Worm (Caenorhabditis elegans) whole organism, early embryonic: ENCODE measurements around the gene F31B9.7.

Source experiments
- B0310.2 ChIP-seq: sonication (generic microtip); optimal IDR thresholded peaks from 2 replicates; lab custom pipeline; 2016; ENCODE audit warnings: mild to moderate bottlenecking, missing genetic modification characterization, missing compliant biosample characterization
- ama-1 ChIP-seq: fragments of 150-350 bp; optimal IDR thresholded peaks from 2 replicates; lab custom pipeline; 2014
- ets-7 ChIP-seq: sonication (generic microtip); optimal IDR thresholded peaks from 2 replicates; lab custom pipeline; 2016; ENCODE audit warnings: missing genotype, missing genetic modification characterization, missing compliant biosample characterization
- flt-1 ChIP-seq: fragments of 200-800 bp; sonication (Bioruptor generic); IDR thresholded peaks from 2 replicates; pipeline ENCODE4 v1.3.6; 2022; ENCODE audit warnings: missing genetic modification characterization, missing compliant biosample characterization
- hmbx-1 ChIP-seq: sonication (generic microtip); optimal IDR thresholded peaks from 2 replicates; lab custom pipeline; 2016; ENCODE audit warnings: mild to moderate bottlenecking, missing genetic modification characterization, missing compliant biosample characterization
- hnd-1 ChIP-seq: sonication (generic microtip); optimal IDR thresholded peaks from 2 replicates; lab custom pipeline; 2016; ENCODE audit warnings: missing genetic modification characterization, missing compliant biosample characterization
- tbx-37 ChIP-seq: fragments of 200-800 bp; sonication (Bioruptor generic); conservative IDR thresholded peaks from 2 replicates; pipeline ENCODE4 v1.3.6; 2022; ENCODE audit warnings: missing genetic modification reagents, missing genetic modification characterization, missing compliant biosample characterization

DNA sequence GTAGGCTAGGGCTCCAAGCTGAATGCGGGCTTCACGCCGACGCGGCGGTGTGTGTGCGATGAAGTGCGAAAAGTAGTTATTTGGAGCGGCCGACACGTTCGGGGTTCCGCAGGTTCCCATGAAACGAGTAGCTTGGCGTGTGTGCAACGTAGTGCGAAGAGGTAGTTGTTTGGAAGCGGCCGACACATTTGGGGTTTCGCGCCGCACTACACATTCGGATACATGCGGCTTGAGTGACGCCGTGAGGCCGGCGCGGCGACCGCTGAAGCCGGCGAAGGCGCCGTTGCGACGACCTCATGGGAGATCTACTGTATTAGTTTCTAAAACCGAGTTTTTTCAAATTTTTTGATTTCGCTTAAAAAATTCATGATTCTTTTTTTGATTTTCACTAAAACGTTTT is 18.3 kb upstream of the F31B9.7 start:
- TF ChIP-seq hmbx-1, result no peak
- TF ChIP-seq hnd-1 (tag; lab: Kevin White, UChicago), result no peak
- no peak for TF ChIP-seq ets-7
- no peak for TF ChIP-seq tbx-37 (GFP tag; lab: Robert Waterston, UW)
- no peak for TF ChIP-seq ama-1 (lab: Kevin White, UChicago)
- TF ChIP-seq flt-1 (GFP tag; lab: Robert Waterston, UW), result no peak
- TF ChIP-seq B0310.2 (tag; lab: Kevin White, UChicago), result no peak
